Fruit fly (Drosophila melanogaster) whole organism, prepupa: ENCODE results near the gene CG8679.

Experiments used
- CG6163 ChIP-seq: fragments of 200-800 bp; sonication (Bioruptor generic); IDR thresholded peaks from 3 replicates; pipeline ENCODE4 v1.3.6; 2022; ENCODE audit warnings: missing biosample characterization, missing genetic modification characterization
- Gug ChIP-seq: fragments of 200-800 bp; sonication (Bioruptor generic); IDR thresholded peaks from 2 replicates; pipeline ENCODE4 v1.3.6; 2022; ENCODE audit warnings: missing biosample characterization, missing genetic modification characterization
- Hr39 ChIP-seq: fragments of 200-800 bp; sonication (Bioruptor generic); optimal IDR thresholded peaks from 2 replicates; lab custom pipeline; 2016; ENCODE audit warnings: missing biosample characterization, missing genetic modification characterization
- OdsH ChIP-seq: fragments of 200-800 bp; sonication (Bioruptor generic); optimal IDR thresholded peaks from 3 replicates; lab custom pipeline; 2016; ENCODE audit warnings: missing biosample characterization, missing genetic modification characterization
- fd59A ChIP-seq: fragments of 200-800 bp; sonication (Bioruptor generic); optimal IDR thresholded peaks from 2 replicates; lab custom pipeline; 2017; ENCODE audit warnings: missing biosample characterization, mild to moderate bottlenecking, missing genetic modification characterization, missing genetic modification reagents

DNA sequence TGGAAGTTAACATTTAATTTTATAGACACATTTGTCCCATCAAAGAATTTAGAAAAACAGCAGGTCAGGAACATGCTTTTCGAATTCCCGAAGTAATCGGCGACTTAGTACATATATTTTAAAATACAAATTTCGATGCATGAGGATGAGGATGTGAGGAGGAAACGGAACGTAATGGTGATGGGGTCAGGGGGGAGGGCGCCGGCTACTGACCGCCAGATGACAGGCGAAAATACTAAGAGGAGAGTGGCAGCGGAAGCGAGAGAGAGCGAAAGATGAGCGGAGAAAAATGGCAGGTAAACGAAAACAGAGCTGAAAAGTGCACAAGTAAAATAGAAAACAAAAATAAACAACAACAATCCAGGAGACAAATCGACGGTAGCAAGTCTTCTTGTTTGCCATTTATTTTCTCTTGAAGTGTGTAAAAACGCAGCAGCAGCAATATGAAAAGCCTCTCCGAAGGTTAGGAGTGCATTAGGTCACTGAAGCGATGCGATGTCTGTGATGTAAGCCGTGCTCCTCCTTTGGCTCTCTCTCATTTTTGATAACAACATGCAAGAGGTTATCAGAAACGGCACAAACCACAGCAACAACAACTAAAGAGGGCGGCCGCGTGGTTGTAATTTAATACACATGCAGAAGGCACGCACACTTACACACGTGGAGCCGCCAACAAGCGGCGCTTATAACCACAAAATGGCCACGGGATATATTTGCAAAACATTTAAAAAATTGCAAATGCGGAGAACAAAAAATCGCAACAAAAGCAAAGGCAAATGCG is 39.7 kb downstream of the CG8679 start:
- no peak for TF ChIP-seq Gug (GFP tag; lab: Robert Waterston, UW)
- no peak for TF ChIP-seq Hr39 (GFP tag; lab: Kevin White, UChicago)
- TF ChIP-seq OdsH: no peak
- no peak for TF ChIP-seq fd59A
- no peak for TF ChIP-seq CG6163 (GFP tag; lab: Robert Waterston, UW)
